Fruit fly (Drosophila melanogaster): ENCODE data around the gene CG10098.

dm6 chr3R:7127966-7128365 is 3.6 kb downstream of the CG10098 start, which contains the start of gene CG10068:
- TF ChIP-seq CTCF (optimal IDR thresholded peaks at IDR 0.05) (no peak), CG8478 (optimal IDR thresholded peaks at IDR 0.05) (no peak)
